Worm (Caenorhabditis elegans) whole organism, L1 larva: Measurements from ENCODE around the gene ZK1290.10.

Experiments used
- aly-2 ChIP-seq: fragments of 150-350 bp; optimal IDR thresholded peaks from 2 replicates; lab custom pipeline; 2014; ENCODE audit warnings: missing biosample characterization, missing genetic modification characterization
- ama-1 ChIP-seq: fragments of 150-350 bp; optimal IDR thresholded peaks from 2 replicates; lab custom pipeline; 2014
- egl-27 ChIP-seq, 2 experiments: fragments of 150-350 bp in 1 of 2; sonication (generic microtip); optimal IDR thresholded peaks; 3 replicates each; lab custom pipeline; 2017 to 2018; ENCODE audit warnings: missing biosample characterization in 2 of 2, missing genetic modification characterization in 2 of 2, missing genetic modification reagents in 2 of 2
- fkh-4 ChIP-seq: sonication (generic microtip); optimal IDR thresholded peaks from 2 replicates; lab custom pipeline; 2016; ENCODE audit warnings: missing compliant biosample characterization, missing genetic modification characterization, borderline replicate concordance
- lin-39 ChIP-seq: fragments of 150-350 bp; optimal IDR thresholded peaks from 2 replicates; lab custom pipeline; 2014; ENCODE audit warnings: missing biosample characterization, missing genetic modification reagents, missing genetic modification characterization
- nhr-11 ChIP-seq: fragments of 150-350 bp; optimal IDR thresholded peaks from 2 replicates; lab custom pipeline; 2014; ENCODE audit warnings: missing biosample characterization, missing genetic modification characterization
- nhr-237 ChIP-seq: fragments of 150-350 bp; optimal IDR thresholded peaks from 2 replicates; lab custom pipeline; 2014; ENCODE audit warnings: missing biosample characterization, missing genetic modification characterization
- nhr-28 ChIP-seq: fragments of 150-350 bp; optimal IDR thresholded peaks from 2 replicates; lab custom pipeline; 2014; ENCODE audit warnings: missing biosample characterization, missing genetic modification characterization
- rnt-1 ChIP-seq: sonication (generic microtip); optimal IDR thresholded peaks from 2 replicates; lab custom pipeline; 2016; ENCODE audit warnings: mild to moderate bottlenecking, missing genetic modification characterization, moderate library complexity, missing compliant biosample characterization
- tbx-2 ChIP-seq: sonication (generic microtip); optimal IDR thresholded peaks from 2 replicates; lab custom pipeline; 2016; ENCODE audit warnings: missing genetic modification characterization, missing compliant biosample characterization
- unc-130 ChIP-seq: fragments of 150-350 bp; optimal IDR thresholded peaks from 2 replicates; lab custom pipeline; 2017; ENCODE audit warnings: missing biosample characterization, missing genetic modification characterization, inconsistent platforms
- unc-62 ChIP-seq: fragments of 150-350 bp; optimal IDR thresholded peaks from 2 replicates; lab custom pipeline; 2014; ENCODE audit warnings: missing biosample characterization, missing genetic modification reagents, missing genetic modification characterization
- unc-86 ChIP-seq: sonication (generic microtip); optimal IDR thresholded peaks from 2 replicates; lab custom pipeline; 2016; ENCODE audit warnings: missing genetic modification characterization, missing compliant biosample characterization

- TF ChIP-seq nhr-11 (tag; lab: Kevin White, UChicago) (no peak), unc-130 (tag; lab: Kevin White, UChicago) (no peak), unc-86 (tag; lab: Kevin White, UChicago) (no peak), ama-1 (lab: Kevin White, UChicago) (no peak), tbx-2 (no peak), lin-39 (tag; lab: Kevin White, UChicago) (no peak), egl-27 (tag; optimal IDR thresholded peaks at IDR 0.05; lab: Kevin White, UChicago) (no peak), rnt-1 (tag; lab: Kevin White, UChicago) (no peak), fkh-4 (tag; lab: Kevin White, UChicago) (no peak), nhr-28 (tag; lab: Kevin White, UChicago) (no peak), nhr-237 (tag; lab: Kevin White, UChicago) (no peak), aly-2 (no peak), unc-62 (no peak)
Observed at ce11 chrII:7530944-7531343, 22.8 kb downstream of the ZK1290.10 start, which contains the start of gene wrt-1.
